Worm (Caenorhabditis elegans): ENCODE results near the gene nhr-68.

The nhr-68 gene

DNA sequence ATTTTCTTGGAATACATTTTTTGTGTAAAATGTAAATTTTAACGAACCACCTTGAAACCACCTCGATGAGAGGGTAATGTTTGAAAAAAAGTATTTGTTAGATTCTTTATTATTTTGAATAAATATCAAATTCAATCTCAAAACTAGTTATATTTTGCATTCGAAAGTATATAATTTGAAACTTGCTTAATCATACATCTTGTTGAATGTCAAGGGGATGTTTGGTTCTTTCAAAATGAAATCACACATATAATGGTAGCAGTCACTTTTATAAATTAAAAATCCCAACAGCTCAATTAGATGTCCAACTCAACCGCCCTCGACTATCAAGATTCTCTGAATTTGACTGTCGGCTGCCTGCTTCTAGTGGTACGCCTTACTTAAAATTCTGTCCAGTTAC, 8.7 kb upstream of the nhr-68 start, which contains the start of gene srx-87:
TSS of gene srx-87 (plus strand) at position 301 of the 400 bp plus-strand sequence.
- TF ChIP-seq unc-130 (GFP tag; optimal IDR thresholded peaks at IDR 0.05) (no peak), repo-1 (tag; optimal IDR thresholded peaks at IDR 0.05) (no peak)

ce11 chrV:11570169-11570651, 3.0 kb upstream of the nhr-68 start, which contains the start of the genes nhr-101 and pms-2:
nhr-101 (plus strand) TSS chrV:11570476.
pms-2 (minus strand) TSS chrV:11570601.
- peak; percentile 5 for TF ChIP-seq nhr-80 (tag; optimal IDR thresholded peaks at IDR 0.05)
- no peak for TF ChIP-seq F52B5.7 (tag; optimal IDR thresholded peaks at IDR 0.05)

- TF ChIP-seq nhr-80 (tag; optimal IDR thresholded peaks at IDR 0.05) (peak; percentile 19), K11D2.4 (GFP tag; IDR thresholded peaks at IDR 0.05) (no peak)
These were observed 1.3 kb downstream of the nhr-68 start for ce11 chrV:11574563-11574962.

DNA sequence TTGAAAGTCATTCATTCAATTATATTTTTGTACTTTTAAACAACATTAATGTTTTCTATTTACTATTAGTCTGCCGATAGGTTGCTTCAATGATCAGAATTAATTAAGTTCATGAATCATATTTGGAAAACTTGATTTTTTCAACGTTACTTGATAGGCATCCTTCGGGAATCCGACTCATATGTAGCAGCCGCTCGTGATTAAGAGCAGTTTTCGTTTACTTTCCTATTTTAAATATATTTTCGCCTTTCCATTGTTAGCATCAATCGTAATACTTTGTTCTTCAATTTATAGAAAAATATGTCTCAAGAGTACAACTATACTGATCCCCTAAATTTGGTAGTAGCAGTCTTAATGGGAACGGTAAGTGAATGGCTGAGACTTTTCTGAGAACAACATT, 7.6 kb downstream of the nhr-68 start, which contains the start of gene srx-90:
TSS of gene srx-90 (plus strand) at position 301 of the 400 bp plus-strand sequence.
- no peak for TF ChIP-seq K12H6.12 (tag; optimal IDR thresholded peaks at IDR 0.05)
- no peak for TF ChIP-seq akir-1 (GFP tag; optimal IDR thresholded peaks at IDR 0.05)
- TF ChIP-seq lsl-1 (GFP tag; optimal IDR thresholded peaks at IDR 0.05), result no peak
- no peak for TF ChIP-seq sea-2 (GFP tag; IDR thresholded peaks at IDR 0.05)
- TF ChIP-seq B0035.1 (tag; optimal IDR thresholded peaks at IDR 0.05), result no peak
- no peak for TF ChIP-seq mcd-1 (GFP tag; IDR thresholded peaks at IDR 0.05)
- TF ChIP-seq F33H1.4 (GFP tag; IDR thresholded peaks at IDR 0.05), result no peak
- TF ChIP-seq lin-35 (GFP tag; optimal IDR thresholded peaks at IDR 0.05), result no peak
- TF ChIP-seq B0261.1 (tag; optimal IDR thresholded peaks at IDR 0.05), result no peak
- TF ChIP-seq atf-7 (tag; optimal IDR thresholded peaks at IDR 0.05), result no peak
- no peak for TF ChIP-seq egl-44 (GFP tag; IDR thresholded peaks at IDR 0.05)
- no peak for TF ChIP-seq ets-4 (GFP tag; optimal IDR thresholded peaks at IDR 0.05)
- TF ChIP-seq aptf-2 (GFP tag; conservative IDR thresholded peaks at IDR 0.05), result no peak
- no peak for TF ChIP-seq let-526 (GFP tag; IDR thresholded peaks at IDR 0.05)

ce11 chrV:11583212-11583611, 10.0 kb downstream of the nhr-68 start, which contains the start of gene srx-88:
srx-88 (plus strand) TSS chrV:11583512.
- TF ChIP-seq fkh-3 (tag; optimal IDR thresholded peaks at IDR 0.05) (no peak), K12H6.12 (tag; optimal IDR thresholded peaks at IDR 0.05) (no peak), aptf-3 (GFP tag; IDR thresholded peaks at IDR 0.05) (no peak), ceh-100 (GFP tag; IDR thresholded peaks at IDR 0.05) (no peak), hmg-1.2 (GFP tag; IDR thresholded peaks at IDR 0.05) (no peak), lin-54 (GFP tag; optimal IDR thresholded peaks at IDR 0.05) (no peak), sdz-38 (tag; optimal IDR thresholded peaks at IDR 0.05) (no peak), nhr-90 (tag; optimal IDR thresholded peaks at IDR 0.05) (no peak), ceh-58 (GFP tag; IDR thresholded peaks at IDR 0.05) (no peak), akir-1 (GFP tag; optimal IDR thresholded peaks at IDR 0.05) (no peak), F57C9.4 (tag; optimal IDR thresholded peaks at IDR 0.05) (no peak)

ce11 chrV:11585122-11585521, 11.9 kb downstream of the nhr-68 start:
- TF ChIP-seq rpc-1 (optimal IDR thresholded peaks at IDR 0.05) (no peak), rpc-1 (tag; optimal IDR thresholded peaks at IDR 0.05) (peak; percentile 11), hmg-1.2 (GFP tag; IDR thresholded peaks at IDR 0.05) (peak; percentile 81), ZK185.1 (tag; optimal IDR thresholded peaks at IDR 0.05; ENCODE audit: poor library complexity, severe bottlenecking) (no peak), lsy-27 (tag; optimal IDR thresholded peaks at IDR 0.05; ENCODE audit: borderline replicate concordance, insufficient read depth) (no peak), snpc-1.1 (tag; optimal IDR thresholded peaks at IDR 0.05; ENCODE audit: insufficient read depth) (peak; percentile 94), B0336.3 (GFP tag; IDR thresholded peaks at IDR 0.05) (no peak), ets-4 (GFP tag; optimal IDR thresholded peaks at IDR 0.05) (no peak), rcor-1 (GFP tag; IDR thresholded peaks at IDR 0.05) (peak; percentile 68), atf-7 (tag; optimal IDR thresholded peaks at IDR 0.05) (no peak), B0035.1 (tag; optimal IDR thresholded peaks at IDR 0.05) (no peak), ccch-3 (GFP tag; optimal IDR thresholded peaks at IDR 0.05) (no peak), zfh-2 (GFP tag; conservative IDR thresholded peaks at IDR 0.05) (no peak), snpc-4 (GFP tag; optimal IDR thresholded peaks at IDR 0.05) (peak; percentile 91), snpc-4 (tag; optimal IDR thresholded peaks at IDR 0.05) (peak; percentile 90 to 97 (median 93)), ztf-6 (GFP tag; IDR thresholded peaks at IDR 0.05) (no peak), lsl-1 (GFP tag; optimal IDR thresholded peaks at IDR 0.05) (peak; percentile 55)
